Fruit fly (Drosophila melanogaster) whole organism, prepupa: ENCODE data around the gene CG4830.

Source experiments
- CG11294 ChIP-seq: fragments of 200-800 bp; sonication (Bioruptor generic); IDR thresholded peaks from 2 replicates; pipeline ENCODE4 v1.3.6; 2022; ENCODE audit warnings: missing biosample characterization, missing genetic modification characterization
- CG15336 ChIP-seq: fragments of 200-800 bp; sonication (Bioruptor generic); IDR thresholded peaks from 2 replicates; pipeline ENCODE4 v1.3.6; 2022; ENCODE audit warnings: missing biosample characterization, missing genetic modification characterization
- CG16779 ChIP-seq: fragments of 200-800 bp; sonication (Bioruptor generic); optimal IDR thresholded peaks from 3 replicates; lab custom pipeline; 2017; ENCODE audit warnings: missing biosample characterization, mild to moderate bottlenecking, missing genetic modification characterization
- CG3032 ChIP-seq: fragments of 200-800 bp; optimal IDR thresholded peaks from 2 replicates; lab custom pipeline; 2019; ENCODE audit warnings: missing biosample characterization, mild to moderate bottlenecking, missing genetic modification characterization, moderate library complexity
- CG34406 ChIP-seq: fragments of 200-800 bp; sonication (Bioruptor generic); optimal IDR thresholded peaks from 3 replicates; lab custom pipeline; 2016; ENCODE audit warnings: missing biosample characterization, missing genetic modification characterization
- CG4318 ChIP-seq: fragments of 200-800 bp; sonication (Bioruptor generic); optimal IDR thresholded peaks from 3 replicates; lab custom pipeline; 2017; ENCODE audit warnings: missing biosample characterization, mild to moderate bottlenecking, missing genetic modification characterization
- CG6276 ChIP-seq: fragments of 200-800 bp; sonication (Bioruptor generic); optimal IDR thresholded peaks from 2 replicates; lab custom pipeline; 2017; ENCODE audit warnings: missing biosample characterization, mild to moderate bottlenecking, missing genetic modification characterization
- CG7368 ChIP-seq: fragments of 200-800 bp; sonication (Bioruptor generic); optimal IDR thresholded peaks from 3 replicates; lab custom pipeline; 2016; ENCODE audit warnings: missing biosample characterization, missing genetic modification characterization
- CG8119 ChIP-seq: fragments of 200-800 bp; sonication (Bioruptor generic); IDR thresholded peaks from 3 replicates; pipeline ENCODE4 v1.3.6; 2022; ENCODE audit warnings: missing biosample characterization, missing genetic modification characterization
- CG8632 ChIP-seq: fragments of 200-800 bp; sonication (Bioruptor generic); optimal IDR thresholded peaks from 3 replicates; lab custom pipeline; 2016; ENCODE audit warnings: missing biosample characterization, missing genetic modification characterization
- CG9139 ChIP-seq: fragments of 200-800 bp; sonication (Bioruptor generic); optimal IDR thresholded peaks from 3 replicates; lab custom pipeline; 2017; ENCODE audit warnings: missing biosample characterization, mild to moderate bottlenecking, missing genetic modification characterization
- Eip75B ChIP-seq: fragments of 200-800 bp; sonication (Bioruptor generic); optimal IDR thresholded peaks from 3 replicates; lab custom pipeline; 2016; ENCODE audit warnings: missing biosample characterization, missing genetic modification characterization
- Eip78C ChIP-seq: fragments of 200-800 bp; sonication (Bioruptor generic); peaks from one replicate; lab custom pipeline; 2016; ENCODE audit warnings: missing biosample characterization, missing genetic modification characterization
- Eip93F ChIP-seq: fragments of 200-800 bp; sonication (Bioruptor generic); optimal IDR thresholded peaks from 2 replicates; lab custom pipeline; 2016; ENCODE audit warnings: missing biosample characterization, mild to moderate bottlenecking, missing genetic modification characterization
- Ets21C ChIP-seq: fragments of 200-800 bp; sonication (Bioruptor generic); optimal IDR thresholded peaks from 3 replicates; lab custom pipeline; 2016; ENCODE audit warnings: missing biosample characterization, missing genetic modification characterization
- Ets96B ChIP-seq: fragments of 200-800 bp; optimal IDR thresholded peaks from 2 replicates; lab custom pipeline; 2019; ENCODE audit warnings: missing biosample characterization, mild to moderate bottlenecking, missing genetic modification characterization, moderate library complexity
- Hr38 ChIP-seq: sonication (Bioruptor generic); optimal IDR thresholded peaks from 2 replicates; lab custom pipeline; 2016; ENCODE audit warnings: missing biosample characterization, missing genetic modification characterization
- Lpt ChIP-seq: fragments of 200-800 bp; sonication (Bioruptor generic); optimal IDR thresholded peaks from 3 replicates; lab custom pipeline; 2016; ENCODE audit warnings: missing biosample characterization, missing genetic modification characterization
- Sox15 ChIP-seq: fragments of 200-800 bp; sonication (Bioruptor generic); optimal IDR thresholded peaks from 3 replicates; lab custom pipeline; 2016; ENCODE audit warnings: missing biosample characterization, missing genetic modification characterization
- achi ChIP-seq: fragments of 200-800 bp; sonication (Bioruptor generic); optimal IDR thresholded peaks from 3 replicates; lab custom pipeline; 2016; ENCODE audit warnings: missing biosample characterization, missing genetic modification characterization
- acj6 ChIP-seq: fragments of 200-800 bp; sonication (Bioruptor generic); optimal IDR thresholded peaks from 3 replicates; lab custom pipeline; 2016; ENCODE audit warnings: missing biosample characterization, missing genetic modification characterization
- cyc ChIP-seq: fragments of 200-800 bp; sonication (Bioruptor generic); optimal IDR thresholded peaks from 3 replicates; lab custom pipeline; 2016; ENCODE audit warnings: missing biosample characterization, missing genetic modification characterization
- dsx ChIP-seq: fragments of 200-800 bp; optimal IDR thresholded peaks from 3 replicates; lab custom pipeline; 2019; ENCODE audit warnings: missing biosample characterization, mild to moderate bottlenecking, missing genetic modification characterization, moderate library complexity; ENCODE audit not compliant: poor library complexity, severe bottlenecking
- eg ChIP-seq: fragments of 200-800 bp; sonication (Bioruptor generic); IDR thresholded peaks from 3 replicates; pipeline ENCODE4 v1.3.6; 2022; ENCODE audit warnings: missing biosample characterization, missing genetic modification characterization
- esn ChIP-seq: fragments of 200-800 bp; sonication (Bioruptor generic); optimal IDR thresholded peaks from 2 replicates; lab custom pipeline; 2016; ENCODE audit warnings: missing biosample characterization, mild to moderate bottlenecking, missing genetic modification characterization, moderate library complexity
- fd59A ChIP-seq: fragments of 200-800 bp; sonication (Bioruptor generic); optimal IDR thresholded peaks from 2 replicates; lab custom pipeline; 2017; ENCODE audit warnings: missing biosample characterization, mild to moderate bottlenecking, missing genetic modification characterization, missing genetic modification reagents
- lz ChIP-seq: fragments of 200-800 bp; sonication (Bioruptor generic); optimal IDR thresholded peaks from 3 replicates; lab custom pipeline; 2016; ENCODE audit warnings: missing biosample characterization, missing genetic modification characterization
- net ChIP-seq: fragments of 200-800 bp; sonication (Bioruptor generic); optimal IDR thresholded peaks from 3 replicates; lab custom pipeline; 2016; ENCODE audit warnings: missing biosample characterization, missing genetic modification characterization
- salr ChIP-seq, 2 experiments: fragments of 200-800 bp; sonication (Bioruptor generic); optimal IDR thresholded peaks; 3 replicates each; lab custom pipeline; 2016 to 2018; ENCODE audit warnings: missing biosample characterization in 2 of 2, missing genetic modification characterization in 2 of 2, mild to moderate bottlenecking in 1 of 2
- ss ChIP-seq, 2 experiments: fragments of 200-800 bp; sonication (Bioruptor generic); optimal IDR thresholded peaks; 2 replicates in 1 of 2; 3 replicates in 1 of 2; lab custom pipeline; 2017 to 2018; ENCODE audit warnings: mild to moderate bottlenecking in 2 of 2, missing biosample characterization in 2 of 2, missing genetic modification characterization in 2 of 2, moderate library complexity in 1 of 2
- svp ChIP-seq: fragments of 200-800 bp; sonication (Bioruptor generic); peaks from one replicate; lab custom pipeline; 2016; ENCODE audit warnings: missing biosample characterization, missing genetic modification characterization
- vri ChIP-seq: fragments of 200-800 bp; sonication (Bioruptor generic); optimal IDR thresholded peaks from 3 replicates; lab custom pipeline; 2016; ENCODE audit warnings: missing biosample characterization, mild to moderate bottlenecking, missing genetic modification characterization

CG4830 gene

DNA sequence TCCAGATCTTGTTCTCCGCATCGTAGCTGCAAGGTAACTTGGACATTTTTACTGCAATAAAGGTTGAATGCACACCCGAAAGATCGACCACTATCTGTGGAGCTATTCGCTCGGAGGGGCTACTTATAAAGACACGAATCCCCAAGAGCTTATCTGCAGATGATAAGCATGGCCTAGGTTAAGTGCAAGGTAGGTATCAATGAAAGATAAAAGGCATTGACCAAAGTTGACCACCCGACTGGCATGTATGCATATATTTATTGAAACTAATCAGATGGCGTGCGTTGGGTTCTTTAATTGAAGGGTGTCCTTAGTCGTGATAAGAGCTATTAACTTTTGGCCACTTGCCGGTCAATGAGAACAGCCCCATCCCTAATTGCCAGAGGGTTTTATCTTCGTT lies at the start of gene CG4830:
Gene CG4830 (minus strand): TSS at position 101 of the 400 bp plus-strand sequence.
- TF ChIP-seq CG6276 (GFP tag; lab: Kevin White, UChicago), result no peak
- no peak for TF ChIP-seq CG34406 (GFP tag; lab: Kevin White, UChicago)
- no peak for TF ChIP-seq fd59A
- peak; percentile 41 for TF ChIP-seq svp (GFP tag; lab: Kevin White, UChicago)
- TF ChIP-seq, all 60 proteins: peak for 1

DNA sequence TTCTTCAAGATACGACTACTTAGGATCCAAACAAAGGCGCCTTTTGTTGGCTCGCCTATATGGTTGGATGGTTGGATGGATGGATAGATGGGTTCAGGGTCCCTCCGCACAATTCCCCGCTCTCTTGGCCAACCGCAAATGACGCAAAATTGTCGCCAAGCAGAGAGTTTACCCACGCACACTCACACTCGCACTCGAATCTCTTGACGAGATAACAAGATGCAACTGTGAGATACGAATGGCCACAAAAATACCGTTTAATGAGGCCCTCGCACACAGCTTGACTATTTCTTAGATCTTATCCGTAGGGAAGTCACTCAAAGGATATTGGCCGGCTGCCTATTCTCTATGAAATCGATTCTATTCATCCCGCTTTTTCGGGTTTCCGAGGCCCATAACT lies 49.7 kb upstream of the CG4830 start:
- TF ChIP-seq achi (GFP tag; lab: Kevin White, UChicago), result no peak
- TF ChIP-seq net, result no peak
- no peak for TF ChIP-seq lz (GFP tag; lab: Kevin White, UChicago)
- TF ChIP-seq salr (GFP tag; optimal IDR thresholded peaks at IDR 0.05; lab: Kevin White, UChicago), result no peak
- no peak for TF ChIP-seq CG7368 (GFP tag; lab: Kevin White, UChicago)
- TF ChIP-seq CG15336, result no peak
- no peak for TF ChIP-seq Ets96B (tag; lab: Kevin White, UChicago)
- no peak for TF ChIP-seq Eip93F (GFP tag; lab: Kevin White, UChicago)
- TF ChIP-seq Lpt (GFP tag; lab: Kevin White, UChicago), result no peak
- TF ChIP-seq cyc, result no peak
- TF ChIP-seq esn (GFP tag; lab: Kevin White, UChicago), result no peak
- TF ChIP-seq CG34406 (GFP tag; lab: Kevin White, UChicago), result no peak
- TF ChIP-seq CG8119, result no peak

DNA sequence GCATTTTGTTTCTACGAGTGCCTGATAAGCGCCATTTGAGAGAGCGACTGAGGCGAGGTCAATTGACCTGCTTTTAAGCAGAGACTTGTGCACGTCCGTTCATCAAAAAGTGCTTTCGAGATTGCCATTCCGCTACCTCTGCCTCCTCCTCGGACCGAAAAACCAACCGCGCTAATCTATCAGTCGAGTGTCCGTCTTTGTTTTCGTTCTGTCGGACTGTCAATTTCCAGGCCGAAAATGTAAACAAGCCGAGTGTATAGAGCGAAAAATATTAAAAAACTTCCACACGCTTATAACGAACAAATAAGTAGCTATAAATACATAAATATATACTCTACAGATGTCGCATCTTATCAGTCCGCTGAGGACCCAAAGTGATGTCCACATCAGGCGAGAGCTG lies 48.9 kb upstream of the CG4830 start:
- no peak for TF ChIP-seq CG6276 (GFP tag; lab: Kevin White, UChicago)
- peak; percentile 100 for TF ChIP-seq svp (GFP tag; lab: Kevin White, UChicago)
- TF ChIP-seq Hr38, result no peak
- no peak for TF ChIP-seq CG7368 (GFP tag; lab: Kevin White, UChicago)
- TF ChIP-seq CG9139 (GFP tag; lab: Kevin White, UChicago), result no peak
- TF ChIP-seq CG4318, result no peak
- TF ChIP-seq esn (GFP tag; lab: Kevin White, UChicago), result no peak
- no peak for TF ChIP-seq ss (GFP tag; optimal IDR thresholded peaks at IDR 0.05; lab: Kevin White, UChicago)
- TF ChIP-seq vri, result no peak
- TF ChIP-seq Eip78C (GFP tag; lab: Kevin White, UChicago), result peak; percentile 58
- no peak for TF ChIP-seq CG16779 (tag; lab: Kevin White, UChicago)
- no peak for TF ChIP-seq CG34406 (GFP tag; lab: Kevin White, UChicago)

DNA sequence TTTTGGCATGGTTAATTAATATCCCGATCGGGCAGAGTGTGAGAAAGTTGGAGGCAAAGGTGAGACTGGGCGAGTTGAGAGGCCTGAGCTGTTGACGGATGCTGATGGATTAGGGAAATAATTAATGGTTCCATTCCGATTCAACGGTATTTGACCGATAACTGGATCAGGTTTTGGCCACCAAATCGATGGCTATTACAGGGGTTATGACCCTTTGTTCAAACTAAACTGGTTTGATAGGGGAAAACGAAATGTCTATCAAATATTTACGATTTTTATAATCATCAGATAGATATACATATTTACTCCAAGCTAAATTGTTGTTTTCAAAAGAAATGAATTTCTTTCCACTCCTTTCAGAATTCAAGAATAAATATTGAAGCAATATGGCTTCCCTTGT lies 48.3 kb upstream of the CG4830 start, which contains the start of the genes CG44037 and svp:
Gene CG44037 (plus strand): TSS at position 301 of the 400 bp plus-strand sequence.
Gene svp (plus strand): TSS at position 301 of the 400 bp plus-strand sequence.
- no peak for TF ChIP-seq CG34406 (GFP tag; lab: Kevin White, UChicago)
- no peak for TF ChIP-seq Ets21C (GFP tag; lab: Kevin White, UChicago)
- TF ChIP-seq CG7368 (GFP tag; lab: Kevin White, UChicago), result no peak
- no peak for TF ChIP-seq Sox15 (GFP tag; lab: Kevin White, UChicago)
- TF ChIP-seq ss (GFP tag; optimal IDR thresholded peaks at IDR 0.05; lab: Kevin White, UChicago), result no peak

DNA sequence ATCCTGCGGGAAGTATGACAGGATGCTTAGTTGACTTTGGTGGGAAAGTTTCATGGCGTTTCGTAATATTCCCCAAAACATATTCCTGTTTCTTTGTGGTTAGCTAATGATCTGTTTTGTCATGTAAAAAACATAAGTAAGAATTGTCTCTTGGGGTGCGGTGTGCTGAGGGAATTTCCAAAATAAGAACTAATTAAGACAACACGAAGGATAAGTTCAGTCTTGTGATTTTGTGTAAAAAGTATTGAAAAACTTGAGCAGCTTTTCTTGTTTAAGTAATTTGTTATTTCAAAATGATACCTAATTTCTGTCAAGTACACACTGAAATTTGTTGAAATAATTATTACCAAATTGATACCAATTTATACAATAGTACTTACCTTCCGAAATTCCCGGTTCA lies 43.7 kb upstream of the CG4830 start, which contains the start of gene CG3942:
Gene CG3942 (plus strand): TSS at position 301 of the 400 bp plus-strand sequence.
- TF ChIP-seq CG7368 (GFP tag; lab: Kevin White, UChicago) (no peak), acj6 (GFP tag; lab: Kevin White, UChicago) (no peak), CG11294 (GFP tag; lab: Robert Waterston, UW) (no peak), CG15336 (no peak), Eip75B (no peak)

DNA sequence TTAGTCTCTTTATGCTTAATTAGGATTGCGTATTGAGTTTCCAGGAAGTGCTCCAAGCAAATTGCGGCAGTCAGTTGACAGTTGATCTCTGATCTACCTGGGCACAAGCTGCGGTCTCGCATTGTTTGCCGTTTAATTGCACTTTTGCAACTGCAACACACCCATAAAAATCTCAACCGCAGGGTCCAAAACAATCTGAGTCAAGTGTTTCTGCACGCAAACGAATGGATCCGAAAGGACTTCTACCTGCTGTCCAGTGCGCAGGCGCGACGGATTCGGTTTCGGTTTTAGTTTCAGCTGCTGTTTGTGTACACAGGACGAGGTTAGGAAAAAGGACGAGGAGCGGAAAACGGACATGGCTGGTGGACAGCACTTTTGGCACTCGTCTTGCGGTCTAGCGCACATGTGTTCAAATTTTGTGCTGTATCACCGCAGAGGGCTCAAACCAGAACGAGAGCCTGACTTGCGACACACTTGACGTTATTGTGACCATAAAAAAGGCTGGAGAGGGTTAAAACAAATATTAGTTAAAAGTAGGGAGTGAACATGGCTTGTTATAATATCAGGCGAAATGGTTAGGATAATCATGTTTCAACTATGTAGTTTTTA lies 42.4 kb upstream of the CG4830 start:
- TF ChIP-seq vri, result no peak
- no peak for TF ChIP-seq CG3032 (tag; lab: Kevin White, UChicago)
- TF ChIP-seq eg (GFP tag; lab: Robert Waterston, UW), result no peak
- TF ChIP-seq Eip78C (GFP tag; lab: Kevin White, UChicago), result no peak
- TF ChIP-seq dsx (GFP tag; lab: Kevin White, UChicago), result no peak
- no peak for TF ChIP-seq CG8632
- no peak for TF ChIP-seq CG4318
- TF ChIP-seq, all 60 proteins: peak for 0
